Comparison of ENCODE assay signal across 1 fruit fly cellular context in the genomic region with DNA sequence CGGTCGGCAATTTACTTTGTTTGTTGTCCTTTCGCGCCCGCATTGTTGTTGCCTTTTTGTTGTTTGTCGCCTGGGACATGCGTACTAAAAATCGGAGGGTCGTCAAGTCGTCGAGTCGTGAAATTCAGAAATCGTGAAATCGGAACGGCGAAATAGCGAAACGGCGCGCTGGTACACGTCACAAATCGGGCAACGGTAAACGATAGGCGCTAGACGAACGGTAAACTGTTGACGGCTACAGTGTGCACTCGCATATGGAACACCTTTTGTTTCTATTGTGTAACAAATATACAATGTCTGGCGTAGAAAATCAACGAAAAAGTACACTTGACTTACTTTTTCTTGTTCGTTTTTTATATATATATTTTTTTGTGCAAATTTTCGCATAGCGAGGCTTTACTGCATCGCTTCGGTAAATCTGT.
TF ChIP-seq lines count a peak whose summit lies in the region.

No protein-coding gene starts in this region.

TF ChIP-seq in whole organism, embryonic, 481 proteins besides CTCF, POLR2A, EP300 and RAD21 (continued from another document and continues in another):
- TF ChIP-seq sens-2 (GFP tag; IDR thresholded peaks at IDR 0.05; lab: Robert Waterston, UW) (no peak), chm (GFP tag; IDR thresholded peaks at IDR 0.05; lab: Robert Waterston, UW) (peak; percentile 48; the same call in 1 of the 2 replicates), gsb (GFP tag; IDR thresholded peaks at IDR 0.05; lab: Robert Waterston, UW) (peak; percentile 62), CG2712 (tag; optimal IDR thresholded peaks at IDR 0.05; lab: Kevin White, UChicago) (peak; percentile 43), E2f1 (GFP tag; IDR thresholded peaks at IDR 0.05; lab: Robert Waterston, UW) (peak; percentile 71), Hsf (GFP tag; optimal IDR thresholded peaks at IDR 0.05; lab: Kevin White, UChicago) (peak; percentile 61), Fer2 (tag; optimal IDR thresholded peaks at IDR 0.05; lab: Kevin White, UChicago) (peak; percentile 38), hkb (optimal IDR thresholded peaks at IDR 0.05; lab: Kevin White, UChicago) (no peak), hkb (GFP tag; IDR thresholded peaks at IDR 0.05; lab: Robert Waterston, UW) (peak; percentile 73), Tbp (GFP tag; optimal IDR thresholded peaks at IDR 0.05; lab: Kevin White, UChicago) (no peak), Nf-YA (GFP tag; IDR thresholded peaks at IDR 0.05; lab: Robert Waterston, UW) (peak; percentile 18; the same call in 1 of the 2 replicates), Bteb2 (GFP tag; optimal IDR thresholded peaks at IDR 0.05; lab: Kevin White, UChicago) (peak; percentile 34), CG13624 (GFP tag; optimal IDR thresholded peaks at IDR 0.05; lab: Kevin White, UChicago) (peak; percentile 67), CG10209 (GFP tag; optimal IDR thresholded peaks at IDR 0.05; lab: Kevin White, UChicago) (peak; percentile 40), CG12744 (GFP tag; optimal IDR thresholded peaks at IDR 0.05; lab: Kevin White, UChicago) (peak; percentile 1), caup (GFP tag; optimal IDR thresholded peaks at IDR 0.05; lab: Kevin White, UChicago; ENCODE audit: severe bottlenecking) (peak; percentile 78), salm (tag; optimal IDR thresholded peaks at IDR 0.05; lab: Kevin White, UChicago) (no peak), CG11560 (tag; IDR thresholded peaks at IDR 0.05; lab: Robert Waterston, UW) (peak; percentile 77; the same call in 2 of the 3 replicates), exex (tag; optimal IDR thresholded peaks at IDR 0.05; lab: Kevin White, UChicago) (peak; percentile 21), CG2120 (GFP tag; optimal IDR thresholded peaks at IDR 0.05; lab: Kevin White, UChicago) (peak; percentile 90), kay (GFP tag; optimal IDR thresholded peaks at IDR 0.05; lab: Kevin White, UChicago) (peak; percentile 55), CG10321 (GFP tag; IDR thresholded peaks at IDR 0.05; lab: Robert Waterston, UW) (peak; percentile 47; the same call in 1 of the 2 replicates), CG32532 (GFP tag; IDR thresholded peaks at IDR 0.05; lab: Robert Waterston, UW) (peak; percentile 90), CG1602 (GFP tag; optimal IDR thresholded peaks at IDR 0.05; lab: Kevin White, UChicago) (peak; percentile 19), Max (GFP tag; optimal IDR thresholded peaks at IDR 0.05; lab: Kevin White, UChicago) (peak; percentile 42), pum (GFP tag; optimal IDR thresholded peaks at IDR 0.05; lab: Kevin White, UChicago) (peak; percentile 58), Ada2b (GFP tag; IDR thresholded peaks at IDR 0.05; lab: Robert Waterston, UW) (peak; percentile 82), ken (GFP tag; IDR thresholded peaks at IDR 0.05; lab: Robert Waterston, UW) (peak; percentile 74), CG6689 (GFP tag; IDR thresholded peaks at IDR 0.05; lab: Robert Waterston, UW) (peak; percentile 66), CG13894 (tag; optimal IDR thresholded peaks at IDR 0.05; lab: Kevin White, UChicago) (peak; percentile 81), danr (GFP tag; IDR thresholded peaks at IDR 0.05; lab: Robert Waterston, UW) (peak; percentile 68), luna (GFP tag; optimal IDR thresholded peaks at IDR 0.05; lab: Kevin White, UChicago) (no peak), sisA (GFP tag; IDR thresholded peaks at IDR 0.05; lab: Robert Waterston, UW) (peak; percentile 78), CG5953 (GFP tag; IDR thresholded peaks at IDR 0.05; lab: Robert Waterston, UW) (no peak), run (tag; optimal IDR thresholded peaks at IDR 0.05; lab: Kevin White, UChicago) (no peak), chn (GFP tag; optimal IDR thresholded peaks at IDR 0.05; lab: Kevin White, UChicago) (peak; percentile 43), CG4854 (GFP tag; optimal IDR thresholded peaks at IDR 0.05; lab: Kevin White, UChicago) (peak; percentile 41), CG8281 (tag; optimal IDR thresholded peaks at IDR 0.05; lab: Kevin White, UChicago) (peak; percentile 42), CG17568 (GFP tag; optimal IDR thresholded peaks at IDR 0.05; lab: Kevin White, UChicago) (peak; percentile 44), HHEX (GFP tag; optimal IDR thresholded peaks at IDR 0.05; lab: Kevin White, UChicago) (peak; percentile 71), Hand (GFP tag; optimal IDR thresholded peaks at IDR 0.05; lab: Kevin White, UChicago) (peak; percentile 77), Dip3 (GFP tag; optimal IDR thresholded peaks at IDR 0.05; lab: Kevin White, UChicago) (peak; percentile 71), seq (GFP tag; IDR thresholded peaks at IDR 0.05; lab: Robert Waterston, UW) (peak; percentile 75), CG3281 (GFP tag; optimal IDR thresholded peaks at IDR 0.05; lab: Kevin White, UChicago) (peak; percentile 79), gro (GFP tag; optimal IDR thresholded peaks at IDR 0.05; lab: Kevin White, UChicago) (peak; percentile 57), otp (GFP tag; IDR thresholded peaks at IDR 0.05; lab: Robert Waterston, UW) (no peak), CG3407 (GFP tag; optimal IDR thresholded peaks at IDR 0.05; lab: Kevin White, UChicago) (no peak), CG6175 (GFP tag; IDR thresholded peaks at IDR 0.05; lab: Robert Waterston, UW) (0 out of 3 replicates have a peak, but pooled peaks have one; percentile 25), bcd (GFP tag; optimal IDR thresholded peaks at IDR 0.05; lab: Kevin White, UChicago) (peak; percentile 72), sug (tag; optimal IDR thresholded peaks at IDR 0.05; lab: Kevin White, UChicago) (peak; percentile 60), CG12071 (GFP tag; optimal IDR thresholded peaks at IDR 0.05; lab: Kevin White, UChicago) (peak; percentile 54), gem (tag; optimal IDR thresholded peaks at IDR 0.05; lab: Kevin White, UChicago) (peak; percentile 75), CG30431 (GFP tag; optimal IDR thresholded peaks at IDR 0.05; lab: Kevin White, UChicago) (peak; percentile 16), btn (GFP tag; optimal IDR thresholded peaks at IDR 0.05; lab: Kevin White, UChicago) (no peak), p53 (GFP tag; optimal IDR thresholded peaks at IDR 0.05; lab: Kevin White, UChicago) (no peak), Rfx (GFP tag; IDR thresholded peaks at IDR 0.05; lab: Robert Waterston, UW) (peak; percentile 90), Ets97D (GFP tag; optimal IDR thresholded peaks at IDR 0.05; lab: Kevin White, UChicago) (peak; percentile 11), CG12299 (tag; optimal IDR thresholded peaks at IDR 0.05; lab: Kevin White, UChicago) (peak; percentile 43), klu (GFP tag; IDR thresholded peaks at IDR 0.05; lab: Robert Waterston, UW) (peak; percentile 74), CG15011 (GFP tag; optimal IDR thresholded peaks at IDR 0.05; lab: Kevin White, UChicago) (peak; percentile 47), Dad (GFP tag; optimal IDR thresholded peaks at IDR 0.05; lab: Kevin White, UChicago) (peak; percentile 17), PHDP (tag; optimal IDR thresholded peaks at IDR 0.05; lab: Kevin White, UChicago) (peak; percentile 71), Trl (optimal IDR thresholded peaks at IDR 0.05; lab: Kevin White, UChicago) (no peak), Trl (GFP tag; optimal IDR thresholded peaks at IDR 0.05; lab: Kevin White, UChicago) (peak; percentile 55), CG18476 (GFP tag; optimal IDR thresholded peaks at IDR 0.05; lab: Kevin White, UChicago) (peak; percentile 51), CG10431 (GFP tag; optimal IDR thresholded peaks at IDR 0.05; lab: Kevin White, UChicago) (no peak), psq (GFP tag; optimal IDR thresholded peaks at IDR 0.05; lab: Kevin White, UChicago) (no peak), chinmo (GFP tag; IDR thresholded peaks at IDR 0.05; lab: Robert Waterston, UW; ENCODE audit: partially characterized antibody) (no peak), CG18011 (GFP tag; optimal IDR thresholded peaks at IDR 0.05; lab: Kevin White, UChicago) (peak; percentile 45), pnt (GFP tag; optimal IDR thresholded peaks at IDR 0.05; lab: Kevin White, UChicago) (peak; percentile 49), vfl (GFP tag; optimal IDR thresholded peaks at IDR 0.05; lab: Kevin White, UChicago) (peak; percentile 47), fd102C (GFP tag; optimal IDR thresholded peaks at IDR 0.05; lab: Kevin White, UChicago) (no peak), hbn (GFP tag; IDR thresholded peaks at IDR 0.05; lab: Robert Waterston, UW; ENCODE audit: partially characterized antibody) (no peak), ap (GFP tag; IDR thresholded peaks at IDR 0.05; lab: Robert Waterston, UW) (peak; percentile 59), CG3726 (GFP tag; IDR thresholded peaks at IDR 0.05; lab: Robert Waterston, UW) (peak; percentile 61; the same call in 1 of the 3 replicates), unc-4 (GFP tag; IDR thresholded peaks at IDR 0.05; lab: Robert Waterston, UW; ENCODE audit: partially characterized antibody) (no peak), CG8359 (GFP tag; optimal IDR thresholded peaks at IDR 0.05; lab: Kevin White, UChicago; ENCODE audit: borderline replicate concordance) (no peak), CG17385 (GFP tag; optimal IDR thresholded peaks at IDR 0.05; lab: Kevin White, UChicago) (peak; percentile 65), gce (GFP tag; IDR thresholded peaks at IDR 0.05; lab: Robert Waterston, UW) (0 out of 3 replicates have a peak, but pooled peaks have one; percentile 44), GATAe (GFP tag; conservative IDR thresholded peaks at IDR 0.05; lab: Robert Waterston, UW) (0 out of 2 replicates have a peak, but pooled peaks have one; percentile 21), slbo (GFP tag; IDR thresholded peaks at IDR 0.05; lab: Robert Waterston, UW) (peak; percentile 92), grau (tag; optimal IDR thresholded peaks at IDR 0.05; lab: Kevin White, UChicago) (peak; percentile 90), sens (GFP tag; lab: Kevin White, UChicago) (peak; percentile 80), hth (optimal IDR thresholded peaks at IDR 0.05; lab: Kevin White, UChicago) (no peak), slou (GFP tag; optimal IDR thresholded peaks at IDR 0.05; lab: Kevin White, UChicago) (peak; percentile 70), CG11456 (GFP tag; IDR thresholded peaks at IDR 0.05; lab: Robert Waterston, UW) (peak; percentile 86), CG1024 (GFP tag; IDR thresholded peaks at IDR 0.05; lab: Robert Waterston, UW) (peak; percentile 32; the same call in 1 of the 2 replicates), org-1 (GFP tag; optimal IDR thresholded peaks at IDR 0.05; lab: Kevin White, UChicago) (peak; percentile 54), Drgx (GFP tag; IDR thresholded peaks at IDR 0.05; lab: Robert Waterston, UW) (peak; percentile 66), onecut (GFP tag; IDR thresholded peaks at IDR 0.05; lab: Robert Waterston, UW) (peak; percentile 51), sc (optimal IDR thresholded peaks at IDR 0.05; lab: Kevin White, UChicago) (no peak), sc (GFP tag; optimal IDR thresholded peaks at IDR 0.05; lab: Kevin White, UChicago) (no peak), Fer3 (tag; optimal IDR thresholded peaks at IDR 0.05; lab: Kevin White, UChicago) (peak; percentile 77), her (GFP tag; optimal IDR thresholded peaks at IDR 0.05; lab: Kevin White, UChicago) (no peak), ac (GFP tag; optimal IDR thresholded peaks at IDR 0.05; lab: Kevin White, UChicago) (no peak), emc (GFP tag; optimal IDR thresholded peaks at IDR 0.05; lab: Kevin White, UChicago) (no peak), tin (GFP tag; optimal IDR thresholded peaks at IDR 0.05; lab: Kevin White, UChicago) (peak; percentile 54), CG2678 (tag; optimal IDR thresholded peaks at IDR 0.05; lab: Kevin White, UChicago) (peak; percentile 83), Sox100B (GFP tag; optimal IDR thresholded peaks at IDR 0.05; lab: Kevin White, UChicago) (peak; percentile 10), stwl (tag; optimal IDR thresholded peaks at IDR 0.05; lab: Kevin White, UChicago) (no peak), CG16815 (GFP tag; optimal IDR thresholded peaks at IDR 0.05; lab: Kevin White, UChicago) (peak; percentile 18), CG7372 (GFP tag; IDR thresholded peaks at IDR 0.05; lab: Robert Waterston, UW) (peak; percentile 76), MTF-1 (GFP tag; optimal IDR thresholded peaks at IDR 0.05; lab: Kevin White, UChicago; ENCODE audit: borderline replicate concordance) (peak; percentile 9), CG17361 (GFP tag; IDR thresholded peaks at IDR 0.05; lab: Robert Waterston, UW) (peak; percentile 52), crol (GFP tag; IDR thresholded peaks at IDR 0.05; lab: Robert Waterston, UW) (no peak), CG1832 (GFP tag; optimal IDR thresholded peaks at IDR 0.05; lab: Kevin White, UChicago) (no peak), Atf-2 (GFP tag; optimal IDR thresholded peaks at IDR 0.05; lab: Kevin White, UChicago) (peak; percentile 22), Oli (tag; optimal IDR thresholded peaks at IDR 0.05; lab: Kevin White, UChicago) (peak; percentile 60), lab (GFP tag; optimal IDR thresholded peaks at IDR 0.05; lab: Kevin White, UChicago) (peak; percentile 90), CG4820 (GFP tag; optimal IDR thresholded peaks at IDR 0.05; lab: Kevin White, UChicago) (peak; percentile 32), CG11504 (tag; optimal IDR thresholded peaks at IDR 0.05; lab: Kevin White, UChicago) (peak; percentile 76), amos (GFP tag; IDR thresholded peaks at IDR 0.05; lab: Robert Waterston, UW; ENCODE audit: partially characterized antibody) (no peak), Aef1 (GFP tag; IDR thresholded peaks at IDR 0.05; lab: Robert Waterston, UW) (peak; percentile 77), ham (GFP tag; IDR thresholded peaks at IDR 0.05; lab: Robert Waterston, UW) (peak; percentile 54; the same call in 1 of the 2 replicates), sr (GFP tag; IDR thresholded peaks at IDR 0.05; lab: Robert Waterston, UW) (no peak), mam (GFP tag; optimal IDR thresholded peaks at IDR 0.05; lab: Kevin White, UChicago) (peak; percentile 78), D19A (tag; optimal IDR thresholded peaks at IDR 0.05; lab: Kevin White, UChicago) (peak; percentile 2), Taf1 (GFP tag; IDR thresholded peaks at IDR 0.05; lab: Robert Waterston, UW) (peak; percentile 84), CG7357 (GFP tag; IDR thresholded peaks at IDR 0.05; lab: Robert Waterston, UW) (peak; percentile 42; the same call in 1 of the 3 replicates), ERR (GFP tag; optimal IDR thresholded peaks at IDR 0.05; lab: Kevin White, UChicago) (peak; percentile 2), pzg (GFP tag; optimal IDR thresholded peaks at IDR 0.05; lab: Kevin White, UChicago) (no peak), Deaf1 (tag; optimal IDR thresholded peaks at IDR 0.05; lab: Kevin White, UChicago) (peak; percentile 68), maf-S (GFP tag; optimal IDR thresholded peaks at IDR 0.05; lab: Kevin White, UChicago) (peak; percentile 40), CG12769 (tag; optimal IDR thresholded peaks at IDR 0.05; lab: Kevin White, UChicago) (no peak), CG6813 (GFP tag; optimal IDR thresholded peaks at IDR 0.05; lab: Kevin White, UChicago) (peak; percentile 68), Gsc (GFP tag; IDR thresholded peaks at IDR 0.05; lab: Robert Waterston, UW) (0 out of 2 replicates have a peak, but pooled peaks have one; percentile 31)
